Fruit fly (Drosophila melanogaster) whole organism, embryonic: ENCODE data around the gene nudE.

Experiments used
- Abd-B ChIP-seq: fragments of 200-800 bp; sonication (Bioruptor generic); optimal IDR thresholded peaks from 2 replicates; lab custom pipeline; 2018; ENCODE audit warnings: missing biosample characterization, mild to moderate bottlenecking, missing genetic modification characterization, moderate library complexity
- CG10267 ChIP-seq: fragments of 200-800 bp; sonication (Bioruptor generic); optimal IDR thresholded peaks from 2 replicates; lab custom pipeline; 2018; ENCODE audit warnings: missing biosample characterization, mild to moderate bottlenecking, missing genetic modification characterization, moderate library complexity
- CG10654 ChIP-seq: fragments of 200-800 bp; sonication (Bioruptor generic); optimal IDR thresholded peaks from 2 replicates; lab custom pipeline; 2016; ENCODE audit warnings: missing biosample characterization, missing genetic modification characterization
- CG11695 ChIP-seq: fragments of 200-800 bp; sonication (Bioruptor generic); IDR thresholded peaks from 3 replicates; pipeline ENCODE4 v1.3.6; 2022; ENCODE audit warnings: missing biosample characterization, missing genetic modification characterization
- CG12391 ChIP-seq: fragments of 200-800 bp; sonication (Bioruptor generic); optimal IDR thresholded peaks from 3 replicates; lab custom pipeline; 2018; ENCODE audit warnings: missing biosample characterization, mild to moderate bottlenecking, missing genetic modification characterization, moderate library complexity
- CG12659 ChIP-seq: fragments of 200-800 bp; sonication (Bioruptor generic); optimal IDR thresholded peaks from 3 replicates; lab custom pipeline; 2017; ENCODE audit warnings: mild to moderate bottlenecking, missing biosample characterization, missing genetic modification reagents, missing genetic modification characterization
- CG12744 ChIP-seq: fragments of 200-800 bp; sonication (Bioruptor generic); optimal IDR thresholded peaks from 2 replicates; lab custom pipeline; 2016; ENCODE audit warnings: missing biosample characterization, missing genetic modification characterization
- CG13624 ChIP-seq: fragments of 200-800 bp; sonication (Bioruptor generic); optimal IDR thresholded peaks from 2 replicates; lab custom pipeline; 2016; ENCODE audit warnings: missing biosample characterization, missing genetic modification characterization
- CG14710 ChIP-seq: fragments of 200-800 bp; sonication (Bioruptor generic); optimal IDR thresholded peaks from 3 replicates; lab custom pipeline; 2019; ENCODE audit warnings: missing biosample characterization, mild to moderate bottlenecking, missing genetic modification characterization, moderate library complexity
- CG1603 ChIP-seq: fragments of 200-800 bp; sonication (Bioruptor generic); optimal IDR thresholded peaks from 2 replicates; lab custom pipeline; 2019; ENCODE audit warnings: missing biosample characterization, mild to moderate bottlenecking, missing genetic modification characterization, moderate library complexity
- CG31365 ChIP-seq: fragments of 200-800 bp; sonication (Bioruptor generic); optimal IDR thresholded peaks from 2 replicates; lab custom pipeline; 2018; ENCODE audit warnings: missing biosample characterization, mild to moderate bottlenecking, missing genetic modification characterization
- CG32532 ChIP-seq: fragments of 200-800 bp; sonication (Bioruptor generic); IDR thresholded peaks from 2 replicates; pipeline ENCODE4 v1.3.6; 2022; ENCODE audit warnings: missing biosample characterization, missing genetic modification characterization
- CG4328 ChIP-seq: fragments of 200-800 bp; sonication (Bioruptor generic); optimal IDR thresholded peaks from 3 replicates; lab custom pipeline; 2017; ENCODE audit warnings: missing biosample characterization, missing genetic modification reagents, missing genetic modification characterization
- CG4854 ChIP-seq: fragments of 200-800 bp; sonication (Bioruptor generic); optimal IDR thresholded peaks from 2 replicates; lab custom pipeline; 2016; ENCODE audit warnings: missing biosample characterization, missing genetic modification characterization, inconsistent platforms
- CG5245 ChIP-seq: fragments of 200-800 bp; sonication (Bioruptor generic); optimal IDR thresholded peaks from 3 replicates; lab custom pipeline; 2016; ENCODE audit warnings: missing biosample characterization, missing genetic modification characterization
- CG6765 ChIP-seq: fragments of 200-800 bp; sonication (Bioruptor generic); optimal IDR thresholded peaks from 3 replicates; lab custom pipeline; 2017; ENCODE audit warnings: missing biosample characterization, mild to moderate bottlenecking, missing genetic modification characterization
- CG7372 ChIP-seq: fragments of 200-800 bp; sonication (Bioruptor generic); IDR thresholded peaks from 2 replicates; pipeline ENCODE4 v1.3.6; 2022; ENCODE audit warnings: missing biosample characterization, missing genetic modification characterization
- CG7556 ChIP-seq: fragments of 200-800 bp; sonication (Bioruptor generic); optimal IDR thresholded peaks from 2 replicates; lab custom pipeline; 2017; ENCODE audit warnings: missing biosample characterization, mild to moderate bottlenecking, missing genetic modification characterization
- CG7928 ChIP-seq: fragments of 200-800 bp; sonication (Bioruptor generic); optimal IDR thresholded peaks from 2 replicates; lab custom pipeline; 2017; ENCODE audit warnings: missing biosample characterization, mild to moderate bottlenecking, missing genetic modification characterization
- CG8388 ChIP-seq: fragments of 200-800 bp; sonication (Bioruptor generic); optimal IDR thresholded peaks from 2 replicates; lab custom pipeline; 2019; ENCODE audit warnings: missing biosample characterization, mild to moderate bottlenecking, missing genetic modification characterization, moderate library complexity
- Camta ChIP-seq: fragments of 200-800 bp; sonication (Bioruptor generic); optimal IDR thresholded peaks from 2 replicates; lab custom pipeline; 2016; ENCODE audit warnings: missing biosample characterization, missing genetic modification characterization
- Dip3 ChIP-seq: fragments of 200-800 bp; sonication (Bioruptor generic); optimal IDR thresholded peaks from 3 replicates; lab custom pipeline; 2016; ENCODE audit warnings: missing biosample characterization, missing genetic modification characterization
- E2f2 ChIP-seq: fragments of 200-800 bp; sonication (Bioruptor generic); IDR thresholded peaks from 2 replicates; pipeline ENCODE4 v1.3.6; 2022; ENCODE audit warnings: missing biosample characterization, missing genetic modification characterization
- Elba2 ChIP-seq: fragments of 200-800 bp; sonication (Bioruptor generic); optimal IDR thresholded peaks from 3 replicates; lab custom pipeline; 2016; ENCODE audit warnings: missing biosample characterization, missing genetic modification characterization
- HHEX ChIP-seq: fragments of 200-800 bp; sonication (Bioruptor generic); optimal IDR thresholded peaks from 3 replicates; lab custom pipeline; 2017; ENCODE audit warnings: missing biosample characterization, mild to moderate bottlenecking, missing genetic modification characterization, missing genetic modification reagents
- HLH54F ChIP-seq: fragments of 200-800 bp; sonication (Bioruptor generic); optimal IDR thresholded peaks from 3 replicates; lab custom pipeline; 2016; ENCODE audit warnings: missing biosample characterization, missing genetic modification characterization
- NC2α ChIP-seq: fragments of 200-800 bp; sonication (Bioruptor generic); optimal IDR thresholded peaks from 2 replicates; lab custom pipeline; 2016; ENCODE audit warnings: missing biosample characterization, missing genetic modification characterization
- NC2β ChIP-seq: fragments of 200-800 bp; sonication (Bioruptor generic); optimal IDR thresholded peaks from 2 replicates; lab custom pipeline; 2016; ENCODE audit warnings: missing biosample characterization, missing genetic modification characterization
- PHDP ChIP-seq: fragments of 200-800 bp; sonication (Bioruptor generic); optimal IDR thresholded peaks from 3 replicates; lab custom pipeline; 2018; ENCODE audit warnings: missing biosample characterization, mild to moderate bottlenecking, missing genetic modification characterization, moderate library complexity
- Rfx ChIP-seq: fragments of 200-800 bp; sonication (Bioruptor generic); IDR thresholded peaks from 2 replicates; pipeline ENCODE4 v1.3.6; 2022; ENCODE audit warnings: missing biosample characterization, missing genetic modification characterization
- Side ChIP-seq: fragments of 200-800 bp; sonication (Bioruptor generic); optimal IDR thresholded peaks from 2 replicates; lab custom pipeline; 2016; ENCODE audit warnings: missing biosample characterization, missing genetic modification characterization
- TFAM ChIP-seq: fragments of 200-800 bp; sonication (Bioruptor generic); optimal IDR thresholded peaks from 2 replicates; lab custom pipeline; 2017; ENCODE audit warnings: missing biosample characterization, missing genetic modification characterization, inconsistent platforms
- al ChIP-seq: fragments of 200-800 bp; sonication (Bioruptor generic); IDR thresholded peaks from 2 replicates; pipeline ENCODE4 v1.3.6; 2022; ENCODE audit warnings: missing biosample characterization, missing genetic modification characterization
- dm ChIP-seq: fragments of 200-800 bp; sonication (Bioruptor generic); optimal IDR thresholded peaks from 3 replicates; lab custom pipeline; 2016; ENCODE audit warnings: missing biosample characterization, missing genetic modification characterization
- dmrt11E ChIP-seq: fragments of 200-800 bp; sonication (Bioruptor generic); optimal IDR thresholded peaks from 3 replicates; lab custom pipeline; 2018; ENCODE audit warnings: missing biosample characterization, mild to moderate bottlenecking, missing genetic modification characterization, moderate library complexity
- dysf ChIP-seq: fragments of 200-800 bp; sonication (Bioruptor generic); IDR thresholded peaks from 3 replicates; pipeline ENCODE4 v1.3.6; 2022; ENCODE audit warnings: missing biosample characterization, missing genetic modification characterization
- fu2 ChIP-seq: fragments of 200-800 bp; sonication (Bioruptor generic); optimal IDR thresholded peaks from 2 replicates; lab custom pipeline; 2016; ENCODE audit warnings: missing biosample characterization, missing genetic modification characterization
- ind ChIP-seq: fragments of 200-800 bp; sonication (Bioruptor generic); optimal IDR thresholded peaks from 3 replicates; lab custom pipeline; 2016; ENCODE audit warnings: missing biosample characterization, missing genetic modification characterization
- lbe ChIP-seq: fragments of 200-800 bp; sonication (Bioruptor generic); optimal IDR thresholded peaks from 2 replicates; lab custom pipeline; 2016; ENCODE audit warnings: missing biosample characterization, mild to moderate bottlenecking, missing genetic modification characterization
- nerfin-1 ChIP-seq: fragments of 200-800 bp; sonication (Bioruptor generic); optimal IDR thresholded peaks from 3 replicates; lab custom pipeline; 2019; ENCODE audit warnings: missing biosample characterization, mild to moderate bottlenecking, missing genetic modification characterization, moderate library complexity
- odd ChIP-seq: fragments of 200-800 bp; sonication (Bioruptor generic); optimal IDR thresholded peaks from 2 replicates; lab custom pipeline; 2017; ENCODE audit warnings: missing biosample characterization, mild to moderate bottlenecking, missing genetic modification characterization
- pho ChIP-seq: fragments of 200-800 bp; sonication (Bioruptor generic); optimal IDR thresholded peaks from 2 replicates; lab custom pipeline; 2016; ENCODE audit warnings: missing biosample characterization, missing genetic modification characterization
- sens-2 ChIP-seq: fragments of 200-800 bp; sonication (Bioruptor generic); IDR thresholded peaks from 2 replicates; pipeline ENCODE4 v1.3.6; 2022; ENCODE audit warnings: missing biosample characterization, missing genetic modification characterization
- sob ChIP-seq: fragments of 200-800 bp; sonication (Bioruptor generic); IDR thresholded peaks from 2 replicates; pipeline ENCODE4 v1.3.6; 2022; ENCODE audit warnings: missing biosample characterization, missing genetic modification characterization
- sqz ChIP-seq: fragments of 200-800 bp; sonication (Bioruptor generic); optimal IDR thresholded peaks from 3 replicates; lab custom pipeline; 2018; ENCODE audit warnings: missing biosample characterization, mild to moderate bottlenecking, missing genetic modification characterization
- tio ChIP-seq: fragments of 200-800 bp; sonication (Bioruptor generic); optimal IDR thresholded peaks from 2 replicates; lab custom pipeline; 2017; ENCODE audit warnings: missing biosample characterization, missing genetic modification characterization, inconsistent platforms
- vvl ChIP-seq: fragments of 200-800 bp; sonication (Bioruptor generic); IDR thresholded peaks from 2 replicates; pipeline ENCODE4 v1.3.6; 2022; ENCODE audit warnings: missing biosample characterization, missing genetic modification characterization
- z ChIP-seq: fragments of 200-800 bp; sonication (Bioruptor generic); IDR thresholded peaks from 3 replicates; pipeline ENCODE4 v1.3.6; 2022; ENCODE audit warnings: missing biosample characterization, missing genetic modification characterization
- zen ChIP-seq: fragments of 200-800 bp; sonication (Bioruptor generic); optimal IDR thresholded peaks from 3 replicates; lab custom pipeline; 2018; ENCODE audit warnings: missing biosample characterization, mild to moderate bottlenecking, missing genetic modification characterization, moderate library complexity
- zen2 ChIP-seq: fragments of 200-800 bp; sonication (Bioruptor generic); IDR thresholded peaks from 3 replicates; pipeline ENCODE4 v1.3.6; 2022; ENCODE audit warnings: missing biosample characterization, missing genetic modification characterization; ENCODE audit not compliant: partially characterized antibody

The nudE gene

dm6 chr3L:9899046-9899659, at the start of gene nudE:
Gene nudE, plus strand, starts transcription at chr3L:9899241.
- TF ChIP-seq sqz (no peak), Camta (peak; percentile 43), HLH54F (GFP tag; lab: Kevin White, UChicago) (peak; percentile 59), CG32532 (GFP tag; lab: Robert Waterston, UW) (peak; percentile 35), dmrt11E (tag; lab: Kevin White, UChicago) (no peak), PHDP (tag; lab: Kevin White, UChicago) (no peak), CG7556 (GFP tag; lab: Kevin White, UChicago) (peak; percentile 5), CG1603 (tag; lab: Kevin White, UChicago) (peak; percentile 58), Elba2 (GFP tag; lab: Kevin White, UChicago) (no peak), CG12744 (GFP tag; lab: Kevin White, UChicago) (no peak), Dip3 (GFP tag; lab: Kevin White, UChicago) (peak; percentile 16), CG7928 (GFP tag; lab: Kevin White, UChicago) (peak; percentile 98), CG12659 (GFP tag; lab: Kevin White, UChicago) (peak; percentile 49), fu2 (peak; percentile 36), sob (GFP tag; lab: Robert Waterston, UW) (no peak), z (no peak), CG31365 (tag; lab: Kevin White, UChicago) (no peak), CG6765 (GFP tag; lab: Kevin White, UChicago) (no peak), CG14710 (tag; lab: Kevin White, UChicago) (peak; percentile 10), zen2 (no peak), Side (GFP tag; lab: Kevin White, UChicago) (peak; percentile 27), ind (GFP tag; lab: Kevin White, UChicago) (peak; percentile 12), pho (GFP tag; lab: Kevin White, UChicago) (peak; percentile 21), CG4328 (peak; percentile 30), dm (GFP tag; lab: Kevin White, UChicago) (peak; percentile 24), CG8388 (peak; percentile 37), odd (GFP tag; lab: Kevin White, UChicago) (peak; percentile 4), tio (no peak), Abd-B (GFP tag; lab: Kevin White, UChicago) (peak; percentile 68), Rfx (GFP tag; lab: Robert Waterston, UW) (peak; percentile 70), CG12391 (tag; lab: Kevin White, UChicago) (peak; percentile 48), CG5245 (no peak), CG10267 (peak; percentile 91), nerfin-1 (tag; lab: Kevin White, UChicago) (peak; percentile 77), CG4854 (GFP tag; lab: Kevin White, UChicago) (no peak), TFAM (GFP tag; lab: Kevin White, UChicago) (no peak), CG10654 (GFP tag; lab: Kevin White, UChicago) (no peak), lbe (GFP tag; lab: Kevin White, UChicago) (peak; percentile 26), E2f2 (GFP tag; lab: Robert Waterston, UW) (peak; percentile 56), dysf (GFP tag; lab: Robert Waterston, UW) (0 out of 3 replicates have a peak, but pooled peaks have one; percentile 7), sens-2 (GFP tag; lab: Robert Waterston, UW) (no peak), al (GFP tag; lab: Robert Waterston, UW) (no peak), CG7372 (GFP tag; lab: Robert Waterston, UW) (no peak), zen (tag; lab: Kevin White, UChicago) (peak; percentile 38), HHEX (GFP tag; lab: Kevin White, UChicago) (peak; percentile 38), NC2α (GFP tag; lab: Kevin White, UChicago) (no peak), NC2β (GFP tag; lab: Kevin White, UChicago) (no peak), CG11695 (GFP tag; lab: Robert Waterston, UW) (0 out of 3 replicates have a peak, but pooled peaks have one; percentile 25), CG13624 (GFP tag; lab: Kevin White, UChicago) (peak; percentile 75), vvl (GFP tag; lab: Robert Waterston, UW) (no peak; the same call in 1 of the 2 replicates)
